Worm (Caenorhabditis elegans): ENCODE results near the gene spe-42.

spe-42 gene

DNA sequence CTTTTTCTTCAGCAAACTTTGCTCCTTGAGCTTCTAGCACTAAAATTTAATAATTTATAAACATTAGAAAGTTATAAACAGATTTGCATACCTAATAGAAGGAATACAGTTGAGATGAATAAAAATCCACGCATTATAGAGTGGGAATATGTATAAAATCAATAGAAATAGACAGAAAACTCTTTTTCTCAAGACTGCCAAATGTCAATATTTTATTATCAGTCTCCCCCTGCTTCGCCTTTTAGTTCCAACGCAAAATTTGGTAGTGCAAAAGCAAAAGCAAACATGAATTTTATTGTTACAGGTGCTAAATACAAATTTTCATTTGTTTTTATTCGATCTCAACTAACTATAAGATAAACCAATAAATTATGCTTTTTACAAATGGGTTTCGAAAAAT is 26.1 kb upstream of the spe-42 start, which contains the start of gene T04F3.4:
Gene T04F3.4 (minus strand): TSS at position 187 of the 400 bp plus-strand sequence.
- peak in 1 of 2 experiments; percentile 28 for TF ChIP-seq lsy-2 (tag; optimal IDR thresholded peaks at IDR 0.05)
- no peak for TF ChIP-seq aha-1 (tag; optimal IDR thresholded peaks at IDR 0.05)
- TF ChIP-seq F16B12.6 (tag; optimal IDR thresholded peaks at IDR 0.05) = no peak
- TF ChIP-seq jun-1 (tag; optimal IDR thresholded peaks at IDR 0.05) = no peak

ce11 chrV:11760371-11760770 is 23.6 kb upstream of the spe-42 start, which contains the start of gene T04F3.5:
Gene T04F3.5, plus strand, starts transcription at chrV:11760671.
- no peak for TF ChIP-seq dsc-1 (tag; optimal IDR thresholded peaks at IDR 0.05)
- no peak for TF ChIP-seq grh-1 (GFP tag; IDR thresholded peaks at IDR 0.05)
- no peak for TF ChIP-seq nhr-71 (tag; optimal IDR thresholded peaks at IDR 0.05)
- no peak for TF ChIP-seq ets-5 (GFP tag; IDR thresholded peaks at IDR 0.05)
- TF ChIP-seq xbp-1 (tag; optimal IDR thresholded peaks at IDR 0.05) = no peak
- no peak for TF ChIP-seq elt-3 (tag; optimal IDR thresholded peaks at IDR 0.05)
- no peak for TF ChIP-seq dpl-1 (GFP tag; optimal IDR thresholded peaks at IDR 0.05)
- TF ChIP-seq lsy-2 (tag; optimal IDR thresholded peaks at IDR 0.05) = no peak
- no peak for TF ChIP-seq aly-2 (tag; optimal IDR thresholded peaks at IDR 0.05)
- TF ChIP-seq skn-1 (tag; optimal IDR thresholded peaks at IDR 0.05) = no peak
- no peak for TF ChIP-seq ztf-11 (tag; optimal IDR thresholded peaks at IDR 0.05)
- TF ChIP-seq lir-3 (tag; optimal IDR thresholded peaks at IDR 0.05; ENCODE audit: poor library complexity) = no peak
- no peak for TF ChIP-seq swsn-7 (tag; optimal IDR thresholded peaks at IDR 0.05)
- no peak for TF ChIP-seq sup-37 (GFP tag; optimal IDR thresholded peaks at IDR 0.05)
- TF ChIP-seq zag-1 (tag; optimal IDR thresholded peaks at IDR 0.05) = no peak
- no peak for TF ChIP-seq nhr-19 (GFP tag; conservative IDR thresholded peaks at IDR 0.05)
- no peak for TF ChIP-seq sox-4 (tag; optimal IDR thresholded peaks at IDR 0.05)

DNA sequence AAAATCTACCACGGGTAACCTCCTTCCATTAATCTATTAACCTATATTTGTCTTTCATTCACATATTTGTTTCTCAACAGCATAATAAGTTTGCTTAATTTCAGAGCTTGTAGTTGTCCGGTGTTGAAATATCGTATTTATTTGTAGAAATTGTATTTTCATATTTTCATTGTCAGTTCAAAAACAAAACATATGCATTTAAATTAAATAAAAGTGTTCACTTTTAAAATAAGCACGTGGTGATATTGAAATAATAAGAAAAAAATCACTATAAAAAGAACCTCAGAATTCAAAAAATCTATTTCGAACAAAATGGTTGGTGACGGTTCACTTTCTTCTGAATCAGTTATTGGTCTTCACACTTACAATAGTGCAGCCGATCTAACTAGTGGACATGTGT is 21.8 kb upstream of the spe-42 start, which contains the start of gene T04F3.3:
Gene T04F3.3 (plus strand): TSS at position 301 of the 400 bp plus-strand sequence.
- no peak for TF ChIP-seq snu-23 (GFP tag; optimal IDR thresholded peaks at IDR 0.05)
- TF ChIP-seq unc-30 (tag; optimal IDR thresholded peaks at IDR 0.05) = no peak
- no peak for TF ChIP-seq alr-1 (tag; optimal IDR thresholded peaks at IDR 0.05; ENCODE audit: borderline replicate concordance)
- TF ChIP-seq fos-1 (tag; optimal IDR thresholded peaks at IDR 0.05) = no peak
- no peak for TF ChIP-seq mdl-1 (tag; optimal IDR thresholded peaks at IDR 0.05)
- TF ChIP-seq ceh-8 (GFP tag; optimal IDR thresholded peaks at IDR 0.05) = no peak
- TF ChIP-seq lir-3 (tag; optimal IDR thresholded peaks at IDR 0.05; ENCODE audit: poor library complexity) = no peak
- no peak for TF ChIP-seq ztf-4 (tag; optimal IDR thresholded peaks at IDR 0.05)
- no peak for TF ChIP-seq tlp-1 (tag; optimal IDR thresholded peaks at IDR 0.05)
- TF ChIP-seq blmp-1 (tag; optimal IDR thresholded peaks at IDR 0.05) = no peak
- TF ChIP-seq tbx-2 (tag; optimal IDR thresholded peaks at IDR 0.05) = no peak
- no peak for TF ChIP-seq C16A3.4 (tag; optimal IDR thresholded peaks at IDR 0.05)

DNA sequence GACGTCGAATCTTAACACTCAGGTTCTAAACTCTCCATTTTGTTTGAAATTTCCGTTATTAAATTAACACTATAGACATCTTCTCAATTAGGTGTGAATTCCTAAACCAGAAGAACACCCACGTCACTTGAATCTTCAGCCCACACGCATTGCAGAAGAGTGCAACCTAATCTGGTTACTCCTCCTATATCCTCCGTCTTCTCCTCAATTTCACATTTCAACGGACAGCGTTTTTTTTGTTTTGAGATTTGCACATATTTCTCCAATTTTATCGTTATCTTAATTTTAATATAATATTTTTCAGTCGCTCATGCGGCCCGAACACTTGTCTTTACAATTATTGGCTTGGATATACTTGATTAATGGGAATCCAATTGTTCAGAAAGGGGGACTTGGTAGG is 20.6 kb upstream of the spe-42 start, which contains the start of gene smoc-1:
Gene smoc-1 (plus strand): TSS at position 301 of the 400 bp plus-strand sequence.
- TF ChIP-seq dpl-1 (GFP tag; optimal IDR thresholded peaks at IDR 0.05) (no peak), lsy-2 (tag; optimal IDR thresholded peaks at IDR 0.05) (no peak), fkh-10 (GFP tag; optimal IDR thresholded peaks at IDR 0.05) (no peak), xbp-1 (tag; optimal IDR thresholded peaks at IDR 0.05) (no peak), sup-37 (GFP tag; optimal IDR thresholded peaks at IDR 0.05) (no peak), nhr-47 (tag; optimal IDR thresholded peaks at IDR 0.05) (no peak), tlp-1 (tag; optimal IDR thresholded peaks at IDR 0.05) (no peak), vab-15 (tag; optimal IDR thresholded peaks at IDR 0.05) (no peak), efl-3 (GFP tag; optimal IDR thresholded peaks at IDR 0.05) (no peak), ces-1 (GFP tag; optimal IDR thresholded peaks at IDR 0.05) (no peak), unc-98 (GFP tag; IDR thresholded peaks at IDR 0.05) (no peak), elt-2 (tag; optimal IDR thresholded peaks at IDR 0.05) (no peak), sptf-1 (tag; optimal IDR thresholded peaks at IDR 0.05) (no peak), grh-1 (GFP tag; IDR thresholded peaks at IDR 0.05) (no peak), egl-13 (tag; optimal IDR thresholded peaks at IDR 0.05) (no peak)
